Worm (Caenorhabditis elegans) whole organism, L4/young adult: ENCODE results near the gene M7.8.

Experiments used
- W03F9.2 ChIP-seq: fragments of 150-350 bp; optimal IDR thresholded peaks from 2 replicates; lab custom pipeline; 2014; ENCODE audit warnings: missing biosample characterization, missing genetic modification characterization
- dao-5 ChIP-seq: sonication (generic microtip); optimal IDR thresholded peaks from 2 replicates; lab custom pipeline; 2016; ENCODE audit warnings: missing genotype, missing genetic modification characterization, moderate library complexity, missing compliant biosample characterization
- him-1 ChIP-seq: sonication (generic microtip); optimal IDR thresholded peaks from 2 replicates; lab custom pipeline; 2016; ENCODE audit warnings: missing genotype, missing genetic modification reagents, missing genetic modification characterization, missing compliant biosample characterization

DNA sequence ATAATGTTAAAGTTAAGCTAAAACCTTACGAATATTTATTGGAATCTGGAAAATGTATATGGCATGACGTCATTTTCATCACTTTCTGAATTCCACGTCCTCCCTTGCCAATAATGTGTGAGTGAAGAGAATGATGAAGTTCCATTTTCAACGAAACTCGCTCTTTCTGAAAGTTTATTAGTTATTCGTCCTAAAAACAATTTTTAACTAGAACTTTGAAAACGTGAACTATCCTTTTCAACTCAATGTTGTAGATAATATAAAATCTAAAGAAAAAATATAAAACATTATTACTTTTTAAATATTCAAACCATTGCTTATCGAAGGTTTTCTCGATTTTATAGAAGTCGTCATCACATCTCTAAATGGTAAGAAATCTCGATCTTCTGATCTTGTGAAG, 5.4 kb downstream of the M7.8 start, which contains the start of gene M7.7:
- TF ChIP-seq W03F9.2 (tag; lab: Kevin White, UChicago) (no peak), him-1 (tag; lab: Kevin White, UChicago) (no peak), dao-5 (tag; lab: Kevin White, UChicago) (no peak)
